Worm (Caenorhabditis elegans) whole organism, late embryonic: ENCODE results near the gene msp-58.
"Not testable (repeated sequence)": the region's sequence is repeated elsewhere in the genome, so short reads cannot be mapped to it uniquely, and the experiment has no call there.

ENCODE experiments used
- C08G9.2 ChIP-seq: sonication (generic microtip); optimal IDR thresholded peaks from 2 replicates; lab custom pipeline; 2016; ENCODE audit warnings: mild to moderate bottlenecking, missing genetic modification characterization, moderate library complexity, missing compliant biosample characterization
- C38D4.7 ChIP-seq: fragments of 200-800 bp; sonication (Bioruptor generic); optimal IDR thresholded peaks from 2 replicates; lab custom pipeline; 2018; ENCODE audit warnings: mild to moderate bottlenecking, missing genetic modification characterization, moderate library complexity, missing compliant biosample characterization
- K02D7.2 ChIP-seq: sonication (generic microtip); optimal IDR thresholded peaks from 2 replicates; lab custom pipeline; 2017; ENCODE audit warnings: mild to moderate bottlenecking, missing genetic modification characterization, missing compliant biosample characterization
- T23F11.4 ChIP-seq: fragments of 200-800 bp; sonication (Bioruptor generic); optimal IDR thresholded peaks from 2 replicates; lab custom pipeline; 2018; ENCODE audit warnings: mild to moderate bottlenecking, missing genetic modification characterization, missing compliant biosample characterization
- ahr-1 ChIP-seq: sonication (generic microtip); optimal IDR thresholded peaks from 2 replicates; lab custom pipeline; 2016; ENCODE audit warnings: missing genetic modification characterization, missing compliant biosample characterization
- ama-1 ChIP-seq: fragments of 150-350 bp; optimal IDR thresholded peaks from 2 replicates; lab custom pipeline; 2014
- ceh-18 ChIP-seq: sonication (generic microtip); optimal IDR thresholded peaks from 2 replicates; lab custom pipeline; 2016; ENCODE audit warnings: missing genetic modification characterization, missing compliant biosample characterization
- ceh-19 ChIP-seq: fragments of 200-800 bp; sonication (Bioruptor generic); optimal IDR thresholded peaks from 2 replicates; lab custom pipeline; 2018; ENCODE audit warnings: mild to moderate bottlenecking, missing genetic modification characterization, missing compliant biosample characterization
- ceh-22 ChIP-seq: sonication (generic microtip); optimal IDR thresholded peaks from 2 replicates; lab custom pipeline; 2017; ENCODE audit warnings: missing biosample characterization, missing genetic modification characterization
- ceh-24 ChIP-seq: sonication (generic microtip); optimal IDR thresholded peaks from 2 replicates; lab custom pipeline; 2016; ENCODE audit warnings: mild to moderate bottlenecking, missing genetic modification characterization, missing compliant biosample characterization
- ceh-48 ChIP-seq: sonication (generic microtip); optimal IDR thresholded peaks from 2 replicates; lab custom pipeline; 2016; ENCODE audit warnings: missing genetic modification characterization, inconsistent platforms, missing compliant biosample characterization
- dve-1 ChIP-seq: sonication (generic microtip); optimal IDR thresholded peaks from 2 replicates; lab custom pipeline; 2017; ENCODE audit warnings: antibody characterized with exemption, mild to moderate bottlenecking, missing genetic modification characterization, missing compliant biosample characterization
- elt-2 ChIP-seq: sonication (generic microtip); optimal IDR thresholded peaks from 2 replicates; lab custom pipeline; 2016; ENCODE audit warnings: missing genetic modification reagents, missing genetic modification characterization, missing compliant biosample characterization
- eyg-1 ChIP-seq: sonication (generic microtip); optimal IDR thresholded peaks from 2 replicates; lab custom pipeline; 2016; ENCODE audit warnings: missing genotype, missing genetic modification characterization, missing compliant biosample characterization
- fax-1 ChIP-seq: sonication (generic microtip); optimal IDR thresholded peaks from 2 replicates; lab custom pipeline; 2016; ENCODE audit warnings: missing genotype, missing genetic modification characterization, missing compliant biosample characterization
- fkh-6 ChIP-seq: sonication (generic microtip); optimal IDR thresholded peaks from 2 replicates; lab custom pipeline; 2016; ENCODE audit warnings: missing genetic modification characterization, missing compliant biosample characterization
- hlh-13 ChIP-seq: fragments of 200-800 bp; sonication (Bioruptor generic); optimal IDR thresholded peaks from 2 replicates; lab custom pipeline; 2018; ENCODE audit warnings: mild to moderate bottlenecking, missing genetic modification characterization, missing compliant biosample characterization
- hlh-15 ChIP-seq: sonication (generic microtip); optimal IDR thresholded peaks from 2 replicates; lab custom pipeline; 2016; ENCODE audit warnings: missing genetic modification characterization, missing compliant biosample characterization
- hlh-30 ChIP-seq: sonication (generic microtip); optimal IDR thresholded peaks from 2 replicates; lab custom pipeline; 2017; ENCODE audit warnings: antibody characterized with exemption, missing genetic modification characterization, missing compliant biosample characterization; ENCODE audit not compliant: insufficient read depth
- hlh-8 ChIP-seq: sonication (generic microtip); optimal IDR thresholded peaks from 2 replicates; lab custom pipeline; 2016; ENCODE audit warnings: missing genotype, missing genetic modification characterization, missing compliant biosample characterization
- lin-11 ChIP-seq: fragments of 200-800 bp; sonication (Bioruptor generic); optimal IDR thresholded peaks from 2 replicates; lab custom pipeline; 2018; ENCODE audit warnings: mild to moderate bottlenecking, missing genetic modification characterization, missing compliant biosample characterization
- mec-3 ChIP-seq: sonication (generic microtip); optimal IDR thresholded peaks from 2 replicates; lab custom pipeline; 2016; ENCODE audit warnings: borderline replicate concordance, missing genetic modification characterization, missing compliant biosample characterization
- pag-3 ChIP-seq: sonication (generic microtip); optimal IDR thresholded peaks from 2 replicates; lab custom pipeline; 2016; ENCODE audit warnings: missing compliant biosample characterization, missing genetic modification characterization, borderline replicate concordance
- pax-1 ChIP-seq: fragments of 150-350 bp; optimal IDR thresholded peaks from 2 replicates; lab custom pipeline; 2014; ENCODE audit warnings: missing biosample characterization, missing genetic modification characterization
- pqm-1 ChIP-seq: sonication (generic microtip); optimal IDR thresholded peaks from 2 replicates; lab custom pipeline; 2016; ENCODE audit warnings: missing genetic modification characterization, missing compliant biosample characterization
- pros-1 ChIP-seq: fragments of 150-350 bp; optimal IDR thresholded peaks from 2 replicates; lab custom pipeline; 2014; ENCODE audit warnings: missing biosample characterization, missing genetic modification reagents, missing genetic modification characterization
- sdc-2 ChIP-seq: sonication (generic microtip); optimal IDR thresholded peaks from 2 replicates; lab custom pipeline; 2016; ENCODE audit warnings: missing genotype, missing genetic modification characterization, missing compliant biosample characterization
- sox-4 ChIP-seq: sonication (generic microtip); optimal IDR thresholded peaks from 2 replicates; lab custom pipeline; 2017; ENCODE audit warnings: mild to moderate bottlenecking, missing genetic modification characterization, inconsistent platforms, missing compliant biosample characterization
- tbx-2 ChIP-seq: sonication (generic microtip); optimal IDR thresholded peaks from 2 replicates; lab custom pipeline; 2016; ENCODE audit warnings: missing genetic modification characterization, missing compliant biosample characterization
- unc-55 ChIP-seq: sonication (generic microtip); optimal IDR thresholded peaks from 2 replicates; lab custom pipeline; 2017; ENCODE audit warnings: missing biosample characterization, missing genetic modification reagents, missing genetic modification characterization
- unc-86 ChIP-seq: sonication (generic microtip); optimal IDR thresholded peaks from 2 replicates; lab custom pipeline; 2016; ENCODE audit warnings: missing genetic modification characterization, missing compliant biosample characterization
- zip-5 ChIP-seq: sonication (generic microtip); optimal IDR thresholded peaks from 2 replicates; lab custom pipeline; 2016; ENCODE audit warnings: missing genetic modification characterization, missing compliant biosample characterization
- ztf-16 ChIP-seq: sonication (generic microtip); optimal IDR thresholded peaks from 2 replicates; lab custom pipeline; 2017; ENCODE audit warnings: missing genetic modification characterization, missing compliant biosample characterization

Gene msp-58

ce11 chrIV:5308046-5308643 is at the start of gene msp-58, which contains the start of gene ZK354.9:
TSS of gene msp-58 (plus strand) at chrIV:5308593.
TSS of gene ZK354.9 (minus strand) at chrIV:5308146.
- TF ChIP-seq ceh-22, mec-3, ztf-16 (tag; lab: Kevin White, UChicago): not testable (repeated sequence)
- TF ChIP-seq, all 69 proteins: peak for 0; not testable (repeated sequence) for 69

DNA sequence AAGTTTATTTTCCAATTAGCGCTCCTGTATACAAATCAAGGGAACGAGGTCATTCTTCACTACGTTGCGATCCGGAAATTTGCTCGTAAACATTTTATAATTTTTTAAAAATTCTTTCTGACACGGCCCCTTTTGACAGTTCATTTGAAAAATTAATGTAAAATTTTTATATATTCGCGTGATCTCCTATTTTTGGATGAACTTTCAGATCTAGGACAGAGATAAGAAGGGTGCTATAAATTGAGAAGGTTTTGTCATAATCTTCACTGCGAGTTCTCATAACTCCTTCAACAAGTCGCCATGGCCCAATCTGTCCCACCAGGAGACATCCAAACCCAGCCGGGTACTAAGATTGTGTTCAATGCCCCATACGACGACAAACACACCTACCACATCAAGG is 48.1 kb upstream of the msp-58 start, which contains the start of gene msp-19:
TSS of gene msp-19 (plus strand) at position 301 of the 400 bp plus-strand sequence.
- TF ChIP-seq ceh-24, ceh-18, dve-1 (tag; lab: Kevin White, UChicago): not testable (repeated sequence)

- no peak for TF ChIP-seq ceh-19
- TF ChIP-seq hlh-8, result no peak
- no peak for TF ChIP-seq unc-55 (GFP tag; lab: Kevin White, UChicago)
- TF ChIP-seq sdc-2 (tag; lab: Kevin White, UChicago), result no peak
- TF ChIP-seq sox-4 (tag; lab: Kevin White, UChicago), result no peak
- TF ChIP-seq unc-86 (tag; lab: Kevin White, UChicago), result no peak
- no peak for TF ChIP-seq pros-1 (tag; lab: Kevin White, UChicago)
- no peak for TF ChIP-seq hlh-30 (tag; lab: Kevin White, UChicago)
- TF ChIP-seq C38D4.7 (GFP tag; lab: Kevin White, UChicago), result no peak
- TF ChIP-seq T23F11.4 (GFP tag; lab: Kevin White, UChicago), result no peak
- TF ChIP-seq fax-1 (tag; lab: Kevin White, UChicago), result no peak
- TF ChIP-seq pax-1 (tag; lab: Kevin White, UChicago), result no peak
- TF ChIP-seq ceh-22 (tag; lab: Kevin White, UChicago), result no peak
These were observed 41.9 kb upstream of the msp-58 start, which contains the start of gene F36H12.5 for ce11 chrIV:5266474-5266873. TSS of gene F36H12.5 (plus strand) at chrIV:5266774.

DNA sequence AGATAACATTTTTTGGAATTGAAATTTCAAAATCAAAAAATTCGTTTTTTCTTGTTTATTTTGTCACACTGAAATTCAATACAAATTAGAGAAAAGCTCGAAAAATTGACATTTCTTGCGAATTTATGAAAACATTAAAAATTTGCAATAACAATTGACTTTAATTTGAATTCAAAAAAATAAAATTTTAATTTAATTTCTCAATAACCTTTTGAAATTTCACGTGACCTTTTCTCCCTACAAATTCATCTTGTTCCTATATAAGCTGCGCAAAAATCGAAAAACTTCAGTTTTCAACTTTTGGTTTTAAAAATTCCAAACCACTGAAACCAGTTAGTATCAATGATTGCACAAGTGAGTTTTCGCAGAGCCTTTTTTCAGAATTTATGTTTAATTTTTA is 39.6 kb upstream of the msp-58 start, which contains the start of gene F36H12.4:
TSS of gene F36H12.4 (plus strand) at position 301 of the 400 bp plus-strand sequence.
- TF ChIP-seq ceh-24 (tag; lab: Kevin White, UChicago) (no peak), ama-1 (lab: Kevin White, UChicago) (no peak), K02D7.2 (no peak), ceh-48 (no peak), pag-3 (tag; lab: Kevin White, UChicago) (no peak), eyg-1 (tag; lab: Kevin White, UChicago) (no peak), ahr-1 (tag; lab: Kevin White, UChicago) (no peak), hlh-15 (tag; lab: Kevin White, UChicago) (no peak), tbx-2 (tag; lab: Kevin White, UChicago) (no peak), C08G9.2 (tag; lab: Kevin White, UChicago) (no peak)

ce11 chrIV:5272518-5272917 is 35.9 kb upstream of the msp-58 start, which contains the start of gene F36H12.3:
TSS of gene F36H12.3 (plus strand) at chrIV:5272818.
- TF ChIP-seq pqm-1 (tag; lab: Kevin White, UChicago), result no peak
- no peak for TF ChIP-seq elt-2
- TF ChIP-seq fkh-6 (tag; lab: Kevin White, UChicago), result no peak
- no peak for TF ChIP-seq hlh-30 (tag; lab: Kevin White, UChicago)
- TF ChIP-seq ceh-48, result no peak

ce11 chrIV:5273385-5273784 is 35.0 kb upstream of the msp-58 start:
- no peak for TF ChIP-seq pag-3 (tag; lab: Kevin White, UChicago)
- no peak for TF ChIP-seq zip-5 (tag; lab: Kevin White, UChicago)
- TF ChIP-seq lin-11 (tag; lab: Kevin White, UChicago), result no peak
- no peak for TF ChIP-seq eyg-1 (tag; lab: Kevin White, UChicago)
- no peak for TF ChIP-seq hlh-13 (GFP tag; lab: Kevin White, UChicago)
- peak; percentile 70 for TF ChIP-seq elt-2
